Worm (Caenorhabditis elegans) whole organism, late embryonic: ENCODE measurements around the gene mrpl-41.

ENCODE experiments used
- T23F11.4 ChIP-seq: fragments of 200-800 bp; sonication (Bioruptor generic); optimal IDR thresholded peaks from 2 replicates; lab custom pipeline; 2018; ENCODE audit warnings: mild to moderate bottlenecking, missing genetic modification characterization, missing compliant biosample characterization
- ahr-1 ChIP-seq: sonication (generic microtip); optimal IDR thresholded peaks from 2 replicates; lab custom pipeline; 2016; ENCODE audit warnings: missing genetic modification characterization, missing compliant biosample characterization
- ama-1 ChIP-seq: fragments of 150-350 bp; optimal IDR thresholded peaks from 2 replicates; lab custom pipeline; 2014
- eyg-1 ChIP-seq: sonication (generic microtip); optimal IDR thresholded peaks from 2 replicates; lab custom pipeline; 2016; ENCODE audit warnings: missing genotype, missing genetic modification characterization, missing compliant biosample characterization
- fkh-10 ChIP-seq: fragments of 150-350 bp; optimal IDR thresholded peaks from 2 replicates; lab custom pipeline; 2014; ENCODE audit warnings: missing biosample characterization, missing genetic modification reagents, missing genetic modification characterization
- nhr-11 ChIP-seq: fragments of 150-350 bp; optimal IDR thresholded peaks from 2 replicates; lab custom pipeline; 2014; ENCODE audit warnings: missing biosample characterization, missing genetic modification characterization
- pag-3 ChIP-seq: sonication (generic microtip); optimal IDR thresholded peaks from 2 replicates; lab custom pipeline; 2016; ENCODE audit warnings: missing compliant biosample characterization, missing genetic modification characterization, borderline replicate concordance
- pha-4 ChIP-seq: fragments of 150-350 bp; optimal IDR thresholded peaks from 2 replicates; lab custom pipeline; 2018; ENCODE audit warnings: missing biosample characterization, missing genetic modification reagents, missing genetic modification characterization
- pqm-1 ChIP-seq: sonication (generic microtip); optimal IDR thresholded peaks from 2 replicates; lab custom pipeline; 2016; ENCODE audit warnings: missing genetic modification characterization, missing compliant biosample characterization
- pros-1 ChIP-seq: fragments of 150-350 bp; optimal IDR thresholded peaks from 2 replicates; lab custom pipeline; 2014; ENCODE audit warnings: missing biosample characterization, missing genetic modification reagents, missing genetic modification characterization
- tbx-2 ChIP-seq: sonication (generic microtip); optimal IDR thresholded peaks from 2 replicates; lab custom pipeline; 2016; ENCODE audit warnings: missing genetic modification characterization, missing compliant biosample characterization
- unc-3 ChIP-seq, 2 experiments: fragments of 200-800 bp in 1 of 2; sonication (Bioruptor generic) in 1 of 2; sonication (generic microtip) in 1 of 2; conservative IDR thresholded peaks in 1 of 2; optimal IDR thresholded peaks in 1 of 2; 2 replicates each; pipeline versions ENCODE4 v1.3.6 to Lab custom; 2016 to 2022; ENCODE audit warnings: missing compliant biosample characterization in 2 of 2, missing genetic modification characterization in 2 of 2, missing genetic modification reagents in 1 of 2

- no peak for TF ChIP-seq tbx-2
- TF ChIP-seq pqm-1 (tag; lab: Kevin White, UChicago): no peak
- TF ChIP-seq fkh-10 (GFP tag; lab: Kevin White, UChicago): no peak
- no peak for TF ChIP-seq T23F11.4 (GFP tag; lab: Kevin White, UChicago)
- TF ChIP-seq nhr-11 (tag; lab: Kevin White, UChicago): no peak
- no peak for TF ChIP-seq unc-3 (GFP tag; conservative IDR thresholded peaks at IDR 0.05; lab: Robert Waterston, UW)
- TF ChIP-seq unc-3 (tag; optimal IDR thresholded peaks at IDR 0.05; lab: Kevin White, UChicago): no peak
- TF ChIP-seq ama-1 (lab: Kevin White, UChicago): no peak
- TF ChIP-seq pha-4: no peak
- TF ChIP-seq pag-3 (tag; lab: Kevin White, UChicago): no peak
- TF ChIP-seq eyg-1 (tag; lab: Kevin White, UChicago): no peak
- no peak for TF ChIP-seq ahr-1
- no peak for TF ChIP-seq pros-1 (tag; lab: Kevin White, UChicago)
These were observed 2.9 kb upstream of the mrpl-41 start, which contains the start of gene B0432.10 for ce11 chrII:285627-286550.
